Worm (Caenorhabditis elegans) whole organism, young adult: ENCODE results near the gene gtap-1.

Source experiments
- ama-1 ChIP-seq, 3 experiments: fragments of 150-350 bp in 1 of 3; sonication (generic microtip) in 2 of 3; optimal IDR thresholded peaks; 2 replicates each; lab custom pipeline; 2014 to 2018; ENCODE audit warnings: missing biosample characterization in 2 of 3, missing genetic modification characterization in 2 of 3, missing genetic modification reagents in 2 of 3
- chd-7 ChIP-seq: sonication (generic microtip); optimal IDR thresholded peaks from 2 replicates; lab custom pipeline; 2016; ENCODE audit warnings: mild to moderate bottlenecking, missing genetic modification characterization, moderate library complexity, missing compliant biosample characterization
- egrh-3 ChIP-seq: fragments of 200-800 bp; sonication (Bioruptor generic); IDR thresholded peaks from 2 replicates; pipeline ENCODE4 v1.3.6; 2022; ENCODE audit warnings: missing genetic modification reagents, missing genetic modification characterization, missing compliant biosample characterization
- fkh-3 ChIP-seq: sonication (generic microtip); optimal IDR thresholded peaks from 2 replicates; lab custom pipeline; 2016; ENCODE audit warnings: mild to moderate bottlenecking, missing genetic modification characterization, missing compliant biosample characterization
- hrde-1 ChIP-seq: sonication (generic microtip); optimal IDR thresholded peaks from 2 replicates; lab custom pipeline; 2016; ENCODE audit warnings: missing genetic modification characterization, mild to moderate bottlenecking, missing compliant biosample characterization, moderate library complexity, missing genotype, missing genetic modification reagents, borderline replicate concordance
- ztf-25 ChIP-seq: fragments of 200-800 bp; sonication (Bioruptor generic); IDR thresholded peaks from 2 replicates; pipeline ENCODE4 v1.3.6; 2022; ENCODE audit warnings: missing genetic modification reagents, missing genetic modification characterization, missing compliant biosample characterization

DNA sequence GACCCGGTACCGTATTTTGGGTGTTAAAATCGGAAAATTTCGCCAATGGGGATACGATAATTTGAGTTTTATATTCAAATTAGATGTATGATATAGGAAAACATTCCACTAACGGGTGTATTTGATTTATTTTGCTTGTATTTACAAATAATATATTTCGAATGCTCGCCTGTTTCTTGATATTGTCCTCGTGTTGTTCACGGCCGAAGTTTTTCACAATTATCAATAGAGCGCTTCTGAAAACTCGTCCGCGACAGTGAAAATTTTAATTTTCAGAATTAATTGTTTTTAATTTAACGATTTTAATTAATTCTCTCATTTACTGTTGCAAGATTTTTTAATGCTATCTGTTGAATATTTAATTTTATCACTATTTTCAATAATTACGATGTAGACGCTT, 13.4 kb downstream of the gtap-1 start:
- TF ChIP-seq ztf-25 (GFP tag; lab: Robert Waterston, UW): no peak
- TF ChIP-seq egrh-3 (GFP tag; lab: Robert Waterston, UW): no peak
- no peak for TF ChIP-seq chd-7 (tag; lab: Kevin White, UChicago)
- no peak for TF ChIP-seq ama-1 (optimal IDR thresholded peaks at IDR 0.05; lab: Kevin White, UChicago)
- no peak for TF ChIP-seq ama-1 (GFP tag; optimal IDR thresholded peaks at IDR 0.05; lab: Kevin White, UChicago)
- TF ChIP-seq hrde-1 (tag; lab: Kevin White, UChicago): no peak
- TF ChIP-seq fkh-3 (tag; lab: Kevin White, UChicago): no peak
